Fruit fly (Drosophila melanogaster) whole organism, embryonic: ENCODE data around the gene Ufd4.

Experiments used
- Blimp-1 ChIP-seq: fragments of 200-800 bp; sonication (Bioruptor generic); optimal IDR thresholded peaks from 3 replicates; lab custom pipeline; 2018; ENCODE audit warnings: missing biosample characterization, missing genetic modification characterization, mild to moderate bottlenecking, moderate library complexity, missing genetic modification reagents
- CG12769 ChIP-seq: fragments of 200-800 bp; sonication (Bioruptor generic); optimal IDR thresholded peaks from 2 replicates; lab custom pipeline; 2019; ENCODE audit warnings: missing biosample characterization, mild to moderate bottlenecking, missing genetic modification characterization, moderate library complexity
- CG14667 ChIP-seq: fragments of 200-800 bp; sonication (Bioruptor generic); IDR thresholded peaks from 2 replicates; pipeline ENCODE4 v1.3.6; 2022; ENCODE audit warnings: missing biosample characterization, missing genetic modification characterization
- CG14965 ChIP-seq: fragments of 200-800 bp; sonication (Bioruptor generic); optimal IDR thresholded peaks from 2 replicates; lab custom pipeline; 2016; ENCODE audit warnings: missing biosample characterization, missing genetic modification characterization, borderline replicate concordance
- CG16863 ChIP-seq: fragments of 200-800 bp; sonication (Bioruptor generic); optimal IDR thresholded peaks from 3 replicates; lab custom pipeline; 2016; ENCODE audit warnings: missing biosample characterization, missing genetic modification characterization
- CG17359 ChIP-seq: fragments of 200-800 bp; sonication (Bioruptor generic); optimal IDR thresholded peaks from 3 replicates; lab custom pipeline; 2018; ENCODE audit warnings: missing biosample characterization, mild to moderate bottlenecking, missing genetic modification characterization, moderate library complexity
- CG17912 ChIP-seq: fragments of 200-800 bp; sonication (Bioruptor generic); optimal IDR thresholded peaks from 2 replicates; lab custom pipeline; 2018; ENCODE audit warnings: missing biosample characterization, mild to moderate bottlenecking, missing genetic modification characterization
- CG2889 ChIP-seq: fragments of 200-800 bp; sonication (Bioruptor generic); IDR thresholded peaks from 3 replicates; pipeline ENCODE4 v1.3.6; 2022; ENCODE audit warnings: missing biosample characterization, missing genetic modification characterization
- CG3065 ChIP-seq: fragments of 200-800 bp; sonication (Bioruptor generic); optimal IDR thresholded peaks from 2 replicates; lab custom pipeline; 2016; ENCODE audit warnings: missing biosample characterization, missing genetic modification characterization
- CG31388 ChIP-seq: fragments of 200-800 bp; sonication (Bioruptor generic); optimal IDR thresholded peaks from 2 replicates; lab custom pipeline; 2016; ENCODE audit warnings: missing biosample characterization, missing genetic modification characterization
- CG34224 ChIP-seq: fragments of 200-800 bp; sonication (Bioruptor generic); IDR thresholded peaks from 3 replicates; pipeline ENCODE4 v1.3.6; 2022; ENCODE audit warnings: missing biosample characterization, missing genetic modification characterization; ENCODE audit not compliant: partially characterized antibody
- CG3847 ChIP-seq: fragments of 200-800 bp; sonication (Bioruptor generic); IDR thresholded peaks from 2 replicates; pipeline ENCODE4 v1.3.6; 2022; ENCODE audit warnings: missing biosample characterization, missing genetic modification characterization
- CG43689 ChIP-seq: fragments of 200-800 bp; sonication (Bioruptor generic); IDR thresholded peaks from 2 replicates; pipeline ENCODE4 v1.3.6; 2022; ENCODE audit warnings: missing biosample characterization, missing genetic modification characterization
- CG4617 ChIP-seq: fragments of 200-800 bp; sonication (Bioruptor generic); optimal IDR thresholded peaks from 3 replicates; lab custom pipeline; 2016; ENCODE audit warnings: missing biosample characterization, missing genetic modification characterization, borderline replicate concordance
- CTCF ChIP-seq: fragments of 200-800 bp; sonication (Bioruptor generic); optimal IDR thresholded peaks from 2 replicates; lab custom pipeline; 2017; ENCODE audit warnings: missing biosample characterization, mild to moderate bottlenecking, missing genetic modification characterization, moderate library complexity
- D ChIP-seq, 2 experiments: fragments of 200-800 bp in 1 of 2; fragments of >200 bp in 1 of 2; sonication (Bioruptor generic) in 1 of 2; optimal IDR thresholded peaks; 2 replicates in 1 of 2; 3 replicates in 1 of 2; lab custom pipeline; 2017; ENCODE audit warnings: mild to moderate bottlenecking in 1 of 2, missing biosample characterization in 1 of 2, missing genetic modification characterization in 1 of 2, missing genetic modification reagents in 1 of 2
- Dad ChIP-seq: fragments of 200-800 bp; sonication (Bioruptor generic); optimal IDR thresholded peaks from 3 replicates; lab custom pipeline; 2016; ENCODE audit warnings: missing biosample characterization, missing genetic modification characterization
- Drgx ChIP-seq: fragments of 200-800 bp; sonication (Bioruptor generic); IDR thresholded peaks from 2 replicates; pipeline ENCODE4 v1.3.6; 2022; ENCODE audit warnings: missing biosample characterization, missing genetic modification characterization
- Eip74EF ChIP-seq, 2 experiments: fragments of 200-800 bp in 1 of 2; fragments of >200 bp in 1 of 2; sonication (Bioruptor generic) in 1 of 2; optimal IDR thresholded peaks; 2 replicates each; lab custom pipeline; 2017 to 2019; ENCODE audit warnings: missing biosample characterization in 2 of 2, missing genetic modification characterization in 2 of 2, mild to moderate bottlenecking in 1 of 2, moderate library complexity in 1 of 2
- Gug ChIP-seq: fragments of 200-800 bp; sonication (Bioruptor generic); IDR thresholded peaks from 4 replicates; pipeline ENCODE4 v1.3.6; 2022; ENCODE audit warnings: missing biosample characterization, missing genetic modification characterization
- HLH4C ChIP-seq: fragments of 200-800 bp; sonication (Bioruptor generic); IDR thresholded peaks from 3 replicates; pipeline ENCODE4 v1.3.6; 2022; ENCODE audit warnings: missing biosample characterization, missing genetic modification characterization; ENCODE audit not compliant: partially characterized antibody
- Hr78 ChIP-seq, 2 experiments: fragments of 200-800 bp in 1 of 2; fragments of >200 bp in 1 of 2; sonication (Bioruptor generic) in 1 of 2; optimal IDR thresholded peaks; 2 replicates each; lab custom pipeline; 2017 to 2019; ENCODE audit warnings: missing biosample characterization in 2 of 2, missing genetic modification characterization in 2 of 2, mild to moderate bottlenecking in 1 of 2, moderate library complexity in 1 of 2
- Jarid2 ChIP-seq: fragments of 200-800 bp; sonication (Bioruptor generic); optimal IDR thresholded peaks from 3 replicates; lab custom pipeline; 2017; ENCODE audit warnings: mild to moderate bottlenecking, missing biosample characterization, missing genetic modification reagents, missing genetic modification characterization
- Optix ChIP-seq: fragments of 200-800 bp; sonication (Bioruptor generic); IDR thresholded peaks from 3 replicates; pipeline ENCODE4 v1.3.6; 2022; ENCODE audit warnings: missing biosample characterization, missing genetic modification characterization
- PHDP ChIP-seq: fragments of 200-800 bp; sonication (Bioruptor generic); optimal IDR thresholded peaks from 3 replicates; lab custom pipeline; 2018; ENCODE audit warnings: missing biosample characterization, mild to moderate bottlenecking, missing genetic modification characterization, moderate library complexity
- YL-1 ChIP-seq: fragments of 200-800 bp; sonication (Bioruptor generic); optimal IDR thresholded peaks from 3 replicates; lab custom pipeline; 2017; ENCODE audit warnings: missing biosample characterization, mild to moderate bottlenecking, missing genetic modification characterization
- btn ChIP-seq: fragments of 200-800 bp; sonication (Bioruptor generic); optimal IDR thresholded peaks from 2 replicates; lab custom pipeline; 2016; ENCODE audit warnings: missing biosample characterization, missing genetic modification characterization
- cas ChIP-seq: fragments of 200-800 bp; sonication (Bioruptor generic); IDR thresholded peaks from 2 replicates; pipeline ENCODE4 v1.3.6; 2022; ENCODE audit warnings: missing biosample characterization, missing genetic modification characterization
- cato ChIP-seq: fragments of 200-800 bp; sonication (Bioruptor generic); optimal IDR thresholded peaks from 2 replicates; lab custom pipeline; 2016; ENCODE audit warnings: missing biosample characterization, missing genetic modification characterization, borderline replicate concordance
- caup ChIP-seq: fragments of 200-800 bp; sonication (Bioruptor generic); optimal IDR thresholded peaks from 3 replicates; lab custom pipeline; 2017; ENCODE audit warnings: missing biosample characterization, mild to moderate bottlenecking, missing genetic modification characterization, moderate library complexity; ENCODE audit not compliant: severe bottlenecking
- dpn ChIP-seq, 2 experiments: fragments of 200-800 bp; sonication (Bioruptor generic); optimal IDR thresholded peaks; 3 replicates each; lab custom pipeline; 2016; ENCODE audit warnings: missing biosample characterization in 2 of 2, missing genetic modification characterization in 2 of 2
- eyg ChIP-seq: fragments of 200-800 bp; sonication (Bioruptor generic); optimal IDR thresholded peaks from 3 replicates; lab custom pipeline; 2016; ENCODE audit warnings: missing biosample characterization, missing genetic modification characterization
- fd3F ChIP-seq: fragments of 200-800 bp; sonication (Bioruptor generic); optimal IDR thresholded peaks from 2 replicates; lab custom pipeline; 2018; ENCODE audit warnings: missing biosample characterization, mild to moderate bottlenecking, missing genetic modification characterization, moderate library complexity
- fru ChIP-seq: fragments of >200 bp; optimal IDR thresholded peaks from 2 replicates; lab custom pipeline; 2017
- hb ChIP-seq: fragments of 200-800 bp; sonication (Bioruptor generic); IDR thresholded peaks from 3 replicates; pipeline ENCODE4 v1.3.6; 2022; ENCODE audit warnings: missing biosample characterization, missing genetic modification characterization; ENCODE audit not compliant: partially characterized antibody
- kah ChIP-seq: fragments of 200-800 bp; sonication (Bioruptor generic); optimal IDR thresholded peaks from 2 replicates; lab custom pipeline; 2018; ENCODE audit warnings: missing biosample characterization, mild to moderate bottlenecking, missing genetic modification characterization
- lola ChIP-seq, 3 experiments: fragments of >200 bp in 2 of 3; fragments of 200-800 bp in 1 of 3; sonication (Bioruptor generic) in 1 of 3; optimal IDR thresholded peaks; 2 replicates each; lab custom pipeline; 2017 to 2019; ENCODE audit warnings: missing biosample characterization in 3 of 3, missing genetic modification characterization in 3 of 3, mild to moderate bottlenecking in 1 of 3, moderate library complexity in 1 of 3
- luna ChIP-seq: fragments of 200-800 bp; sonication (Bioruptor generic); optimal IDR thresholded peaks from 2 replicates; lab custom pipeline; 2016; ENCODE audit warnings: missing biosample characterization, missing genetic modification characterization
- nau ChIP-seq: fragments of 200-800 bp; sonication (Bioruptor generic); optimal IDR thresholded peaks from 3 replicates; lab custom pipeline; 2017; ENCODE audit warnings: missing biosample characterization, mild to moderate bottlenecking, missing genetic modification characterization, missing genetic modification reagents
- org-1 ChIP-seq: fragments of 200-800 bp; sonication (Bioruptor generic); optimal IDR thresholded peaks from 2 replicates; lab custom pipeline; 2017; ENCODE audit warnings: missing biosample characterization, missing genetic modification characterization
- pum ChIP-seq: fragments of 200-800 bp; sonication (Bioruptor generic); optimal IDR thresholded peaks from 2 replicates; lab custom pipeline; 2016; ENCODE audit warnings: missing biosample characterization, missing genetic modification characterization
- repo ChIP-seq: fragments of 200-800 bp; sonication (Bioruptor generic); optimal IDR thresholded peaks from 2 replicates; lab custom pipeline; 2016; ENCODE audit warnings: missing biosample characterization, missing genetic modification characterization
- schlank ChIP-seq: fragments of 200-800 bp; sonication (Bioruptor generic); optimal IDR thresholded peaks from 2 replicates; lab custom pipeline; 2018; ENCODE audit warnings: missing biosample characterization, mild to moderate bottlenecking, missing genetic modification characterization
- so ChIP-seq: fragments of 200-800 bp; sonication (Bioruptor generic); IDR thresholded peaks from 3 replicates; pipeline ENCODE4 v1.3.6; 2022; ENCODE audit warnings: missing biosample characterization, missing genetic modification characterization
- trh ChIP-seq: fragments of 200-800 bp; sonication (Bioruptor generic); optimal IDR thresholded peaks from 2 replicates; lab custom pipeline; 2016; ENCODE audit warnings: missing biosample characterization, missing genetic modification characterization
- unpg ChIP-seq: fragments of 200-800 bp; sonication (Bioruptor generic); optimal IDR thresholded peaks from 3 replicates; lab custom pipeline; 2018; ENCODE audit warnings: missing biosample characterization, mild to moderate bottlenecking, missing genetic modification characterization, moderate library complexity
- usp ChIP-seq: fragments of >200 bp; optimal IDR thresholded peaks from 2 replicates; lab custom pipeline; 2017; ENCODE audit warnings: missing biosample characterization, missing genetic modification characterization
- vnd ChIP-seq: fragments of 200-800 bp; sonication (Bioruptor generic); IDR thresholded peaks from 3 replicates; pipeline ENCODE4 v1.3.6; 2022; ENCODE audit warnings: missing biosample characterization, missing genetic modification characterization; ENCODE audit not compliant: partially characterized antibody

Ufd4 gene

DNA sequence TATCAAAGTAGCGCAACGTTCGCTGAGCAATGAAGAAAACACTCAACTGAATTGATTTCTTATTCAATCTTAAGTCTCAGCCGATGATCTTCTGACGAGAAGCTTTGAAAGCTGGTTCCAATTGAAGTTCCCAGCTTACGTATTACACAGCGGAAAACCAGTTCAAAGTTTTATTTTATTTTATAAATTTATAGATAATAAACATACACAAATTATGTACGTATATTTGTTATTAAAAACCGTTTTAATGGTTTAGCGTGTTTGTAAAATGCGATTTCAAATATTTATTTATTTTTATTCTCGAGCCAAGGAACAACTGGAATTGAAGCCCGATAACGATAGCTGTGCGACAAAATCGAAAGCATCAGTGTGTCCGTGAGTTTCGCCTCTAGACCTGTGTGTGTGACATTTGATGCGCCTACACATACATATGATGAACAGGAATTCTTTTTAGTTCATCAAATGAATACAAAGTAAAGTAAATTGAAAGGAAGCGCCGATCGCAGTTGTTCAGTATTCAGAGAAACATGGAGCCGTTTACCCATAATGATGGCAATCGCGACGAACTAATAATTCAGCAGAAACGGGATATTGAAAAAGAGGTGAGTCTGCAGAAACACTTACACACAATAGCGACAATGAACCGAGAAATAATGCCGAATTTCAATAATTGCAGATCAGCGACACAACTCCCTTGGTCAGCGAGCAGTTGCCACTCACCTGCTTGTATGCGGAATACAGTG lies 14.5 kb upstream of the Ufd4 start, which contains the start of the genes CG5390 and CG4968 (continued):
- TF ChIP-seq Optix (GFP tag; lab: Robert Waterston, UW) (no peak), pum (GFP tag; lab: Kevin White, UChicago) (no peak), trh (GFP tag; lab: Kevin White, UChicago) (no peak), unpg (GFP tag; lab: Kevin White, UChicago) (peak; percentile 81), kah (GFP tag; lab: Kevin White, UChicago) (no peak), Jarid2 (GFP tag; lab: Kevin White, UChicago) (no peak), CG12769 (tag; lab: Kevin White, UChicago) (no peak), Blimp-1 (GFP tag; lab: Kevin White, UChicago) (no peak), luna (no peak), dpn (GFP tag; optimal IDR thresholded peaks at IDR 0.05; lab: Kevin White, UChicago) (peak; percentile 44 to 69), cato (GFP tag; lab: Kevin White, UChicago) (peak; percentile 19), cas (peak; percentile 59; the same call in 1 of the 2 replicates), CG4617 (GFP tag; lab: Kevin White, UChicago) (peak; percentile 72), YL-1 (GFP tag; lab: Kevin White, UChicago) (peak; percentile 85), CG3847 (GFP tag; lab: Robert Waterston, UW) (peak; percentile 64), btn (GFP tag; lab: Kevin White, UChicago) (no peak), fd3F (GFP tag; lab: Kevin White, UChicago) (peak; percentile 62), CG16863 (GFP tag; lab: Kevin White, UChicago) (no peak), CG2889 (GFP tag; lab: Robert Waterston, UW) (no peak), CG3065 (GFP tag; lab: Kevin White, UChicago) (no peak), CG14965 (GFP tag; lab: Kevin White, UChicago) (no peak), CG17359 (tag; lab: Kevin White, UChicago) (peak; percentile 72), CG17912 (GFP tag; lab: Kevin White, UChicago) (no peak), CG14667 (0 out of 2 replicates have a peak, but pooled peaks have one; percentile 14), CTCF (GFP tag; lab: Kevin White, UChicago) (peak; percentile 12), Gug (GFP tag; lab: Robert Waterston, UW) (no peak), caup (peak; percentile 61), lola (GFP tag; optimal IDR thresholded peaks at IDR 0.05; lab: Kevin White, UChicago) (peak in 1 of 3 experiments; percentile 36), D (optimal IDR thresholded peaks at IDR 0.05; lab: Kevin White, UChicago) (no peak), D (GFP tag; optimal IDR thresholded peaks at IDR 0.05; lab: Kevin White, UChicago) (peak; percentile 64), CG43689 (GFP tag; lab: Robert Waterston, UW) (0 out of 2 replicates have a peak, but pooled peaks have one; percentile 44), schlank (tag; lab: Kevin White, UChicago) (peak; percentile 18), fru (lab: Kevin White, UChicago) (no peak), CG34224 (GFP tag; lab: Robert Waterston, UW) (peak; percentile 51; the same call in 2 of the 3 replicates), CG31388 (no peak), Eip74EF (GFP tag; optimal IDR thresholded peaks at IDR 0.05; lab: Kevin White, UChicago) (peak in 1 of 2 experiments; percentile 46), nau (peak; percentile 33), Dad (GFP tag; lab: Kevin White, UChicago) (peak; percentile 8), vnd (GFP tag; lab: Robert Waterston, UW) (no peak), so (peak; percentile 57; the same call in 1 of the 3 replicates), HLH4C (GFP tag; lab: Robert Waterston, UW) (peak; percentile 48; the same call in 1 of the 3 replicates), usp (GFP tag; lab: Kevin White, UChicago) (no peak), Drgx (peak; percentile 86), repo (GFP tag; lab: Kevin White, UChicago) (no peak), eyg (GFP tag; lab: Kevin White, UChicago) (no peak), org-1 (GFP tag; lab: Kevin White, UChicago) (no peak), PHDP (tag; lab: Kevin White, UChicago) (peak; percentile 80), hb (GFP tag; lab: Robert Waterston, UW) (no peak), Hr78 (GFP tag; optimal IDR thresholded peaks at IDR 0.05; lab: Kevin White, UChicago) (peak in 1 of 2 experiments; percentile 20)
